Fruit fly (Drosophila melanogaster) whole organism, embryonic: ENCODE measurements around the gene Ilp5.

Experiments
- Atf3 ChIP-seq: fragments of 200-800 bp; sonication (Bioruptor generic); optimal IDR thresholded peaks from 3 replicates; lab custom pipeline; 2016; ENCODE audit warnings: missing biosample characterization, missing genetic modification characterization
- Bdp1 ChIP-seq: fragments of 200-800 bp; sonication (Bioruptor generic); optimal IDR thresholded peaks from 3 replicates; lab custom pipeline; 2016; ENCODE audit warnings: missing biosample characterization, missing genetic modification characterization
- CG10431 ChIP-seq: fragments of 200-800 bp; sonication (Bioruptor generic); optimal IDR thresholded peaks from 3 replicates; lab custom pipeline; 2018; ENCODE audit warnings: missing biosample characterization, mild to moderate bottlenecking, missing genetic modification characterization
- CG11085 ChIP-seq: fragments of 200-800 bp; sonication (Bioruptor generic); IDR thresholded peaks from 2 replicates; pipeline ENCODE4 v1.3.6; 2022; ENCODE audit warnings: missing biosample characterization, missing genetic modification characterization
- CG11695 ChIP-seq: fragments of 200-800 bp; sonication (Bioruptor generic); IDR thresholded peaks from 3 replicates; pipeline ENCODE4 v1.3.6; 2022; ENCODE audit warnings: missing biosample characterization, missing genetic modification characterization
- CG12155 ChIP-seq: fragments of 200-800 bp; sonication (Bioruptor generic); optimal IDR thresholded peaks from 3 replicates; lab custom pipeline; 2016; ENCODE audit warnings: missing biosample characterization, missing genetic modification characterization
- CG12744 ChIP-seq: fragments of 200-800 bp; sonication (Bioruptor generic); optimal IDR thresholded peaks from 2 replicates; lab custom pipeline; 2016; ENCODE audit warnings: missing biosample characterization, missing genetic modification characterization
- CG15601 ChIP-seq: fragments of 200-800 bp; sonication (Bioruptor generic); optimal IDR thresholded peaks from 3 replicates; lab custom pipeline; 2019; ENCODE audit warnings: missing biosample characterization, mild to moderate bottlenecking, missing genetic modification characterization, moderate library complexity
- CG16779 ChIP-seq: fragments of 200-800 bp; sonication (Bioruptor generic); IDR thresholded peaks from 2 replicates; pipeline ENCODE4 v1.3.6; 2022; ENCODE audit warnings: missing biosample characterization, missing genetic modification characterization
- CG16863 ChIP-seq: fragments of 200-800 bp; sonication (Bioruptor generic); optimal IDR thresholded peaks from 3 replicates; lab custom pipeline; 2016; ENCODE audit warnings: missing biosample characterization, missing genetic modification characterization
- CG17802 ChIP-seq: fragments of 200-800 bp; sonication (Bioruptor generic); optimal IDR thresholded peaks from 2 replicates; lab custom pipeline; 2018; ENCODE audit warnings: missing biosample characterization, mild to moderate bottlenecking, missing genetic modification characterization, moderate library complexity
- CG17912 ChIP-seq: fragments of 200-800 bp; sonication (Bioruptor generic); optimal IDR thresholded peaks from 2 replicates; lab custom pipeline; 2018; ENCODE audit warnings: missing biosample characterization, mild to moderate bottlenecking, missing genetic modification characterization
- CG18011 ChIP-seq: fragments of 200-800 bp; sonication (Bioruptor generic); optimal IDR thresholded peaks from 2 replicates; lab custom pipeline; 2017; ENCODE audit warnings: missing biosample characterization, missing genetic modification characterization, mild to moderate bottlenecking, moderate library complexity, missing genotype
- CG30020 ChIP-seq: fragments of 200-800 bp; optimal IDR thresholded peaks from 2 replicates; lab custom pipeline; 2019; ENCODE audit warnings: missing biosample characterization, mild to moderate bottlenecking, missing genetic modification characterization, moderate library complexity
- CG3065 ChIP-seq: fragments of 200-800 bp; sonication (Bioruptor generic); optimal IDR thresholded peaks from 2 replicates; lab custom pipeline; 2016; ENCODE audit warnings: missing biosample characterization, missing genetic modification characterization
- CG31441 ChIP-seq: fragments of 200-800 bp; sonication (Bioruptor generic); IDR thresholded peaks from 2 replicates; pipeline ENCODE4 v1.3.6; 2022; ENCODE audit warnings: missing biosample characterization, missing genetic modification characterization
- CG3163 ChIP-seq: fragments of 200-800 bp; sonication (Bioruptor generic); optimal IDR thresholded peaks from 3 replicates; lab custom pipeline; 2016; ENCODE audit warnings: missing biosample characterization, missing genetic modification characterization
- CG34422 ChIP-seq: fragments of 200-800 bp; sonication (Bioruptor generic); IDR thresholded peaks from 3 replicates; pipeline ENCODE4 v1.3.6; 2022; ENCODE audit warnings: missing biosample characterization, missing genetic modification characterization
- CG6854 ChIP-seq: fragments of 200-800 bp; sonication (Bioruptor generic); optimal IDR thresholded peaks from 3 replicates; lab custom pipeline; 2017; ENCODE audit warnings: missing biosample characterization, mild to moderate bottlenecking, missing genetic modification characterization
- CG7271 ChIP-seq: fragments of 200-800 bp; sonication (Bioruptor generic); optimal IDR thresholded peaks from 2 replicates; lab custom pipeline; 2018; ENCODE audit warnings: missing biosample characterization, mild to moderate bottlenecking, missing genetic modification characterization, moderate library complexity
- CG7372 ChIP-seq: fragments of 200-800 bp; sonication (Bioruptor generic); IDR thresholded peaks from 2 replicates; pipeline ENCODE4 v1.3.6; 2022; ENCODE audit warnings: missing biosample characterization, missing genetic modification characterization
- Fer1 ChIP-seq: fragments of 200-800 bp; sonication (Bioruptor generic); optimal IDR thresholded peaks from 2 replicates; lab custom pipeline; 2017; ENCODE audit warnings: missing biosample characterization, mild to moderate bottlenecking, missing genetic modification characterization
- Hey ChIP-seq: fragments of 200-800 bp; sonication (Bioruptor generic); optimal IDR thresholded peaks from 3 replicates; lab custom pipeline; 2018; ENCODE audit warnings: missing biosample characterization, mild to moderate bottlenecking, missing genetic modification characterization
- Lim3 ChIP-seq: fragments of 200-800 bp; sonication (Bioruptor generic); IDR thresholded peaks from 2 replicates; pipeline ENCODE4 v1.3.6; 2022; ENCODE audit warnings: missing biosample characterization, missing genetic modification characterization
- MBD-R2 ChIP-seq: fragments of 200-800 bp; sonication (Bioruptor generic); IDR thresholded peaks from 2 replicates; pipeline ENCODE4 v1.3.6; 2022; ENCODE audit warnings: missing biosample characterization, missing genetic modification characterization
- Mad ChIP-seq: fragments of 200-800 bp; sonication (Bioruptor generic); optimal IDR thresholded peaks from 2 replicates; lab custom pipeline; 2016; ENCODE audit warnings: missing biosample characterization, missing genetic modification characterization
- Myb ChIP-seq: fragments of 200-800 bp; sonication (Bioruptor generic); optimal IDR thresholded peaks from 2 replicates; lab custom pipeline; 2016; ENCODE audit warnings: missing biosample characterization, missing genetic modification characterization
- Oaz ChIP-seq: fragments of 200-800 bp; sonication (Bioruptor generic); IDR thresholded peaks from 2 replicates; pipeline ENCODE4 v1.3.6; 2022; ENCODE audit warnings: missing biosample characterization, missing genetic modification characterization
- Pdp1 ChIP-seq, 2 experiments: fragments of 200-800 bp; sonication (Bioruptor generic); optimal IDR thresholded peaks; 3 replicates each; lab custom pipeline; 2016; ENCODE audit warnings: missing biosample characterization in 2 of 2, missing genetic modification characterization in 2 of 2, mild to moderate bottlenecking in 1 of 2, moderate library complexity in 1 of 2
- Side ChIP-seq: fragments of 200-800 bp; sonication (Bioruptor generic); optimal IDR thresholded peaks from 2 replicates; lab custom pipeline; 2016; ENCODE audit warnings: missing biosample characterization, missing genetic modification characterization
- Sry-δ ChIP-seq: fragments of 200-800 bp; sonication (Bioruptor generic); optimal IDR thresholded peaks from 2 replicates; lab custom pipeline; 2016; ENCODE audit warnings: missing biosample characterization, missing genetic modification characterization
- Stat92E ChIP-seq, 3 experiments: fragments of >200 bp in 2 of 3; fragments of 200-800 bp in 1 of 3; sonication (Bioruptor generic) in 1 of 3; optimal IDR thresholded peaks; 2 replicates each; lab custom pipeline; 2017 to 2019; ENCODE audit warnings: missing biosample characterization in 3 of 3, missing genetic modification characterization in 3 of 3, mild to moderate bottlenecking in 1 of 3, moderate library complexity in 1 of 3
- Xbp1 ChIP-seq: fragments of 200-800 bp; sonication (Bioruptor generic); optimal IDR thresholded peaks from 3 replicates; lab custom pipeline; 2016; ENCODE audit warnings: missing biosample characterization, mild to moderate bottlenecking, missing genetic modification characterization
- btn ChIP-seq: fragments of 200-800 bp; sonication (Bioruptor generic); optimal IDR thresholded peaks from 2 replicates; lab custom pipeline; 2016; ENCODE audit warnings: missing biosample characterization, missing genetic modification characterization
- dmrt99B ChIP-seq: fragments of 200-800 bp; sonication (Bioruptor generic); optimal IDR thresholded peaks from 2 replicates; lab custom pipeline; 2018; ENCODE audit warnings: missing biosample characterization, mild to moderate bottlenecking, missing genetic modification characterization, moderate library complexity
- emc ChIP-seq: fragments of 200-800 bp; sonication (Bioruptor generic); optimal IDR thresholded peaks from 2 replicates; lab custom pipeline; 2016; ENCODE audit warnings: missing biosample characterization, missing genetic modification characterization
- fd102C ChIP-seq: fragments of 200-800 bp; sonication (Bioruptor generic); optimal IDR thresholded peaks from 2 replicates; lab custom pipeline; 2018; ENCODE audit warnings: missing biosample characterization, mild to moderate bottlenecking, missing genetic modification characterization, moderate library complexity
- hb ChIP-seq: fragments of 200-800 bp; sonication (Bioruptor generic); IDR thresholded peaks from 3 replicates; pipeline ENCODE4 v1.3.6; 2022; ENCODE audit warnings: missing biosample characterization, missing genetic modification characterization; ENCODE audit not compliant: partially characterized antibody
- hbn ChIP-seq: fragments of 200-800 bp; sonication (Bioruptor generic); IDR thresholded peaks from 2 replicates; pipeline ENCODE4 v1.3.6; 2022; ENCODE audit warnings: missing biosample characterization, missing genetic modification characterization; ENCODE audit not compliant: partially characterized antibody
- kah ChIP-seq: fragments of 200-800 bp; sonication (Bioruptor generic); optimal IDR thresholded peaks from 2 replicates; lab custom pipeline; 2018; ENCODE audit warnings: missing biosample characterization, mild to moderate bottlenecking, missing genetic modification characterization
- kni ChIP-seq: fragments of 200-800 bp; sonication (Bioruptor generic); optimal IDR thresholded peaks from 3 replicates; lab custom pipeline; 2017; ENCODE audit warnings: mild to moderate bottlenecking, missing biosample characterization, missing genetic modification reagents, missing genetic modification characterization
- nom ChIP-seq: fragments of 200-800 bp; sonication (Bioruptor generic); optimal IDR thresholded peaks from 2 replicates; lab custom pipeline; 2017; ENCODE audit warnings: missing biosample characterization, missing genetic modification characterization, mild to moderate bottlenecking, moderate library complexity, missing genetic modification reagents
- pfk ChIP-seq: fragments of 200-800 bp; sonication (Bioruptor generic); optimal IDR thresholded peaks from 2 replicates; lab custom pipeline; 2018; ENCODE audit warnings: missing biosample characterization, mild to moderate bottlenecking, missing genetic modification characterization, moderate library complexity
- repo ChIP-seq: fragments of 200-800 bp; sonication (Bioruptor generic); optimal IDR thresholded peaks from 2 replicates; lab custom pipeline; 2016; ENCODE audit warnings: missing biosample characterization, missing genetic modification characterization
- row ChIP-seq: fragments of 200-800 bp; sonication (Bioruptor generic); IDR thresholded peaks from 3 replicates; pipeline ENCODE4 v1.3.6; 2022; ENCODE audit warnings: missing biosample characterization, missing genetic modification characterization
- salm ChIP-seq: fragments of 200-800 bp; sonication (Bioruptor generic); optimal IDR thresholded peaks from 2 replicates; lab custom pipeline; 2018; ENCODE audit warnings: missing biosample characterization, mild to moderate bottlenecking, missing genetic modification characterization
- ssp ChIP-seq: fragments of 200-800 bp; sonication (Bioruptor generic); IDR thresholded peaks from 2 replicates; pipeline ENCODE4 v1.3.6; 2022; ENCODE audit warnings: missing biosample characterization, missing genetic modification characterization
- tio ChIP-seq: fragments of 200-800 bp; sonication (Bioruptor generic); optimal IDR thresholded peaks from 2 replicates; lab custom pipeline; 2017; ENCODE audit warnings: missing biosample characterization, missing genetic modification characterization, inconsistent platforms
- tx ChIP-seq: fragments of 200-800 bp; sonication (Bioruptor generic); optimal IDR thresholded peaks from 2 replicates; lab custom pipeline; 2016; ENCODE audit warnings: missing biosample characterization, missing genetic modification characterization

The Ilp5 gene

dm6 chr3L:9855784-9856426 is 32.2 kb upstream of the Ilp5 start (continued):
- peak; percentile 90 for TF ChIP-seq nom (GFP tag; lab: Kevin White, UChicago)
- peak; percentile 83 for TF ChIP-seq emc (GFP tag; lab: Kevin White, UChicago)
- peak; percentile 90 for TF ChIP-seq CG11085 (GFP tag; lab: Robert Waterston, UW)
- TF ChIP-seq CG3065: peak; percentile 92
- TF ChIP-seq CG17912: peak; percentile 84
- peak; percentile 98 for TF ChIP-seq row (GFP tag; lab: Robert Waterston, UW)
- TF ChIP-seq CG10431 (GFP tag; lab: Kevin White, UChicago): peak; percentile 90
- TF ChIP-seq Myb (GFP tag; lab: Kevin White, UChicago): peak; percentile 84
- TF ChIP-seq hb (GFP tag; lab: Robert Waterston, UW): no peak
- peak; percentile 95 for TF ChIP-seq salm (tag; lab: Kevin White, UChicago)
- TF ChIP-seq kni (GFP tag; lab: Kevin White, UChicago): peak; percentile 100
- peak; percentile 95 for TF ChIP-seq CG11695 (GFP tag; lab: Robert Waterston, UW)
- TF ChIP-seq Stat92E (GFP tag; optimal IDR thresholded peaks at IDR 0.05; lab: Kevin White, UChicago): peak in 1 of 3 experiments; percentile 96
- TF ChIP-seq Bdp1 (GFP tag; lab: Kevin White, UChicago): peak; percentile 92
- TF ChIP-seq Fer1: peak; percentile 94
- peak; percentile 65 for TF ChIP-seq CG18011 (GFP tag; lab: Kevin White, UChicago)
- TF ChIP-seq Lim3 (GFP tag; lab: Robert Waterston, UW): peak; percentile 87; the same call in 1 of the 2 replicates
- peak; percentile 90 for TF ChIP-seq CG12155 (GFP tag; lab: Kevin White, UChicago)
- peak; percentile 95 to 97 for TF ChIP-seq Pdp1 (GFP tag; optimal IDR thresholded peaks at IDR 0.05; lab: Kevin White, UChicago)
- peak; percentile 94 for TF ChIP-seq CG7372 (GFP tag; lab: Robert Waterston, UW)
- peak; percentile 64; the same call in 1 of the 2 replicates for TF ChIP-seq MBD-R2 (GFP tag; lab: Robert Waterston, UW)
- peak; percentile 97 for TF ChIP-seq repo (GFP tag; lab: Kevin White, UChicago)
- peak; percentile 99 for TF ChIP-seq Side (GFP tag; lab: Kevin White, UChicago)
- TF ChIP-seq CG6854: peak; percentile 85
- TF ChIP-seq CG3163 (GFP tag; lab: Kevin White, UChicago): peak; percentile 85
- peak; percentile 98 for TF ChIP-seq btn (GFP tag; lab: Kevin White, UChicago)
- peak; percentile 90 for TF ChIP-seq CG17802 (tag; lab: Kevin White, UChicago)
- peak; percentile 91 for TF ChIP-seq CG7271
- TF ChIP-seq fd102C (GFP tag; lab: Kevin White, UChicago): peak; percentile 98
- peak; percentile 74 for TF ChIP-seq Hey (tag; lab: Kevin White, UChicago)
- peak; percentile 94 for TF ChIP-seq CG12744 (GFP tag; lab: Kevin White, UChicago)
- no peak for TF ChIP-seq hbn (GFP tag; lab: Robert Waterston, UW)
- TF ChIP-seq Xbp1 (GFP tag; lab: Kevin White, UChicago): peak; percentile 96
- peak; percentile 74 for TF ChIP-seq Sry-δ (GFP tag; lab: Kevin White, UChicago)
- peak; percentile 97 for TF ChIP-seq Atf3 (GFP tag; lab: Kevin White, UChicago)
- peak; percentile 91 for TF ChIP-seq kah (GFP tag; lab: Kevin White, UChicago)
- TF ChIP-seq dmrt99B (tag; lab: Kevin White, UChicago): peak; percentile 98
- TF ChIP-seq CG30020 (tag; lab: Kevin White, UChicago): peak; percentile 77
- peak; percentile 45 for TF ChIP-seq pfk (GFP tag; lab: Kevin White, UChicago)
- TF ChIP-seq ssp: peak; percentile 89
- TF ChIP-seq tx (GFP tag; lab: Kevin White, UChicago): peak; percentile 95
- TF ChIP-seq CG16863 (GFP tag; lab: Kevin White, UChicago): peak; percentile 97
- peak; percentile 96 for TF ChIP-seq tio (GFP tag; lab: Kevin White, UChicago)
- TF ChIP-seq Oaz (GFP tag; lab: Robert Waterston, UW): peak; percentile 90
- peak; percentile 98 for TF ChIP-seq CG34422
- peak; percentile 93 for TF ChIP-seq CG16779 (GFP tag; lab: Robert Waterston, UW)
- TF ChIP-seq CG31441: peak; percentile 69
- peak; percentile 97 for TF ChIP-seq Mad (GFP tag; lab: Kevin White, UChicago)
- peak; percentile 96 for TF ChIP-seq CG15601 (tag; lab: Kevin White, UChicago)
